Worm (Caenorhabditis elegans) whole organism, L1 larva: Measurements from ENCODE around the gene nhr-177.
A peak's percentile ranks its signal among the peaks of the same experiment; 100 is the strongest.

ENCODE experiments used
- C04F5.9 ChIP-seq: sonication (generic microtip); optimal IDR thresholded peaks from 2 replicates; lab custom pipeline; 2016; ENCODE audit warnings: missing genetic modification characterization, missing compliant biosample characterization
- C16A3.4 ChIP-seq: fragments of 150-350 bp; optimal IDR thresholded peaks from 2 replicates; lab custom pipeline; 2014; ENCODE audit warnings: missing biosample characterization, missing genetic modification characterization
- F16B12.6 ChIP-seq: fragments of 150-350 bp; optimal IDR thresholded peaks from 2 replicates; lab custom pipeline; 2014; ENCODE audit warnings: missing biosample characterization, missing genetic modification characterization
- Y116A8C.19 ChIP-seq: sonication (generic microtip); optimal IDR thresholded peaks from 2 replicates; lab custom pipeline; 2016; ENCODE audit warnings: missing compliant biosample characterization, missing genetic modification characterization, borderline replicate concordance
- aha-1 ChIP-seq: fragments of 150-350 bp; optimal IDR thresholded peaks from 2 replicates; lab custom pipeline; 2014; ENCODE audit warnings: missing biosample characterization, missing genetic modification characterization
- ceh-63 ChIP-seq: fragments of 200-800 bp; sonication (Bioruptor generic); optimal IDR thresholded peaks from 2 replicates; lab custom pipeline; 2018; ENCODE audit warnings: mild to moderate bottlenecking, missing genetic modification characterization, missing compliant biosample characterization
- ceh-8 ChIP-seq: fragments of 200-800 bp; sonication (Bioruptor generic); optimal IDR thresholded peaks from 2 replicates; lab custom pipeline; 2018; ENCODE audit warnings: mild to moderate bottlenecking, missing genetic modification characterization, moderate library complexity, missing compliant biosample characterization
- ceh-88 ChIP-seq: fragments of 200-800 bp; sonication (Bioruptor generic); IDR thresholded peaks from 2 replicates; pipeline ENCODE4 v1.3.6; 2022; ENCODE audit warnings: missing genetic modification characterization, missing compliant biosample characterization
- ces-1 ChIP-seq: fragments of 150-350 bp; optimal IDR thresholded peaks from 2 replicates; lab custom pipeline; 2014; ENCODE audit warnings: missing biosample characterization, missing genetic modification reagents, missing genetic modification characterization
- dpl-1 ChIP-seq, 3 experiments: fragments of 150-350 bp in 2 of 3; sonication (generic microtip) in 1 of 3; optimal IDR thresholded peaks; 2 replicates each; lab custom pipeline; 2014 to 2017; ENCODE audit warnings: missing biosample characterization in 3 of 3, missing genetic modification characterization in 3 of 3, missing genetic modification reagents in 3 of 3
- dsc-1 ChIP-seq: sonication (generic microtip); optimal IDR thresholded peaks from 2 replicates; lab custom pipeline; 2016; ENCODE audit warnings: mild to moderate bottlenecking, missing genetic modification characterization, missing compliant biosample characterization
- efl-1 ChIP-seq, 4 experiments: fragments of 150-350 bp; optimal IDR thresholded peaks in 3 of 4; peaks in 1 of 4; 1 replicate in 1 of 4; 2 replicates in 3 of 4; lab custom pipeline; 2014; ENCODE audit warnings: missing biosample characterization in 2 of 4, missing genetic modification characterization in 2 of 4, missing genetic modification reagents in 2 of 4
- efl-3 ChIP-seq: fragments of 200-800 bp; sonication (Bioruptor generic); optimal IDR thresholded peaks from 2 replicates; lab custom pipeline; 2018; ENCODE audit warnings: mild to moderate bottlenecking, missing genetic modification characterization, missing compliant biosample characterization
- egl-13 ChIP-seq: sonication (generic microtip); optimal IDR thresholded peaks from 2 replicates; lab custom pipeline; 2016; ENCODE audit warnings: missing genotype, missing genetic modification reagents, missing genetic modification characterization, missing compliant biosample characterization
- egl-27 ChIP-seq, 2 experiments: fragments of 150-350 bp in 1 of 2; sonication (generic microtip); optimal IDR thresholded peaks; 3 replicates each; lab custom pipeline; 2017 to 2018; ENCODE audit warnings: missing biosample characterization in 2 of 2, missing genetic modification characterization in 2 of 2, missing genetic modification reagents in 2 of 2
- elt-2 ChIP-seq: sonication (generic microtip); optimal IDR thresholded peaks from 2 replicates; lab custom pipeline; 2016; ENCODE audit warnings: missing genetic modification characterization, mild to moderate bottlenecking, inconsistent platforms, missing compliant biosample characterization, missing genetic modification reagents
- ets-5 ChIP-seq: fragments of 200-800 bp; sonication (Bioruptor generic); IDR thresholded peaks from 2 replicates; pipeline ENCODE4 v1.3.6; 2022; ENCODE audit warnings: missing genetic modification characterization, missing compliant biosample characterization
- fkh-10 ChIP-seq: sonication (generic microtip); optimal IDR thresholded peaks from 2 replicates; lab custom pipeline; 2017; ENCODE audit warnings: missing biosample characterization, missing genetic modification reagents, missing genetic modification characterization
- fkh-8 ChIP-seq: sonication (generic microtip); optimal IDR thresholded peaks from 2 replicates; lab custom pipeline; 2016; ENCODE audit warnings: mild to moderate bottlenecking, missing genetic modification characterization, missing compliant biosample characterization
- fos-1 ChIP-seq: fragments of 150-350 bp; optimal IDR thresholded peaks from 2 replicates; lab custom pipeline; 2014; ENCODE audit warnings: missing biosample characterization, missing genetic modification characterization
- grh-1 ChIP-seq: fragments of 200-800 bp; sonication (Bioruptor generic); IDR thresholded peaks from 2 replicates; pipeline ENCODE4 v1.3.6; 2022; ENCODE audit warnings: missing genetic modification reagents, missing genetic modification characterization, missing compliant biosample characterization
- hlh-17 ChIP-seq: fragments of 200-800 bp; sonication (Bioruptor generic); optimal IDR thresholded peaks from 2 replicates; lab custom pipeline; 2018; ENCODE audit warnings: missing genetic modification characterization, mild to moderate bottlenecking, missing compliant biosample characterization, moderate library complexity, borderline replicate concordance
- hpl-2 ChIP-seq: fragments of 150-350 bp; optimal IDR thresholded peaks from 2 replicates; lab custom pipeline; 2014; ENCODE audit warnings: missing biosample characterization, missing genetic modification reagents, missing genetic modification characterization
- irx-1 ChIP-seq: sonication (generic microtip); optimal IDR thresholded peaks from 2 replicates; lab custom pipeline; 2016; ENCODE audit warnings: missing genetic modification characterization, missing compliant biosample characterization
- isw-1 ChIP-seq: fragments of 200-800 bp; sonication (Bioruptor generic); IDR thresholded peaks from 2 replicates; pipeline ENCODE4 v1.3.6; 2022; ENCODE audit warnings: missing genetic modification characterization, missing compliant biosample characterization
- jun-1 ChIP-seq: fragments of 150-350 bp; optimal IDR thresholded peaks from 2 replicates; lab custom pipeline; 2014; ENCODE audit warnings: missing biosample characterization, missing genetic modification reagents, missing genetic modification characterization
- lin-14 ChIP-seq: fragments of 200-800 bp; sonication (Bioruptor generic); optimal IDR thresholded peaks from 2 replicates; lab custom pipeline; 2018; ENCODE audit warnings: mild to moderate bottlenecking, missing genetic modification characterization, moderate library complexity, missing compliant biosample characterization
- lin-15B ChIP-seq: fragments of 150-350 bp; sonication (generic microtip); optimal IDR thresholded peaks from 3 replicates; lab custom pipeline; 2014; ENCODE audit warnings: missing biosample characterization, missing genetic modification characterization
- lin-35 ChIP-seq, 2 experiments: fragments of 150-350 bp; optimal IDR thresholded peaks; 2 replicates each; lab custom pipeline; 2014; ENCODE audit warnings: missing biosample characterization in 2 of 2, missing genetic modification characterization in 2 of 2, missing genetic modification reagents in 2 of 2
- lsy-2 ChIP-seq, 2 experiments: fragments of 150-350 bp; optimal IDR thresholded peaks; 2 replicates each; lab custom pipeline; 2014; ENCODE audit warnings: missing biosample characterization in 2 of 2, missing genetic modification characterization in 2 of 2
- nhr-12 ChIP-seq: sonication (generic microtip); optimal IDR thresholded peaks from 2 replicates; lab custom pipeline; 2017; ENCODE audit warnings: missing biosample characterization, missing genetic modification characterization
- nhr-19 ChIP-seq: fragments of 200-800 bp; sonication (Bioruptor generic); conservative IDR thresholded peaks from 2 replicates; pipeline ENCODE4 v1.3.6; 2022; ENCODE audit warnings: missing genetic modification characterization, missing compliant biosample characterization
- nhr-20 ChIP-seq: sonication (generic microtip); optimal IDR thresholded peaks from 2 replicates; lab custom pipeline; 2016; ENCODE audit warnings: mild to moderate bottlenecking, missing genetic modification characterization, missing compliant biosample characterization
- nhr-237 ChIP-seq: fragments of 150-350 bp; optimal IDR thresholded peaks from 2 replicates; lab custom pipeline; 2014; ENCODE audit warnings: missing biosample characterization, missing genetic modification characterization
- nhr-28 ChIP-seq: fragments of 150-350 bp; optimal IDR thresholded peaks from 2 replicates; lab custom pipeline; 2014; ENCODE audit warnings: missing biosample characterization, missing genetic modification characterization
- nhr-76 ChIP-seq: sonication (generic microtip); optimal IDR thresholded peaks from 2 replicates; lab custom pipeline; 2017; ENCODE audit warnings: missing biosample characterization, missing genetic modification characterization
- nhr-84 ChIP-seq: sonication (generic microtip); optimal IDR thresholded peaks from 2 replicates; lab custom pipeline; 2017; ENCODE audit warnings: missing biosample characterization, missing genetic modification characterization
- nhr-85 ChIP-seq: sonication (generic microtip); peaks from one replicate; lab custom pipeline; 2016; ENCODE audit warnings: missing genetic modification characterization, inconsistent platforms, missing compliant biosample characterization
- pqm-1 ChIP-seq: sonication (generic microtip); optimal IDR thresholded peaks from 3 replicates; lab custom pipeline; 2017; ENCODE audit warnings: missing biosample characterization, missing genetic modification characterization
- rnt-1 ChIP-seq: sonication (generic microtip); optimal IDR thresholded peaks from 2 replicates; lab custom pipeline; 2016; ENCODE audit warnings: mild to moderate bottlenecking, missing genetic modification characterization, moderate library complexity, missing compliant biosample characterization
- snu-23 ChIP-seq: sonication (generic microtip); optimal IDR thresholded peaks from 2 replicates; lab custom pipeline; 2016; ENCODE audit warnings: missing genetic modification characterization, missing compliant biosample characterization
- sox-4 ChIP-seq: sonication (generic microtip); optimal IDR thresholded peaks from 2 replicates; lab custom pipeline; 2016; ENCODE audit warnings: missing genetic modification characterization, missing compliant biosample characterization
- sptf-1 ChIP-seq: fragments of 150-350 bp; optimal IDR thresholded peaks from 2 replicates; lab custom pipeline; 2014; ENCODE audit warnings: missing biosample characterization, missing genetic modification characterization
- swsn-7 ChIP-seq: sonication (generic microtip); optimal IDR thresholded peaks from 2 replicates; lab custom pipeline; 2016; ENCODE audit warnings: missing genetic modification characterization, missing compliant biosample characterization
- tbx-2 ChIP-seq: sonication (generic microtip); optimal IDR thresholded peaks from 2 replicates; lab custom pipeline; 2016; ENCODE audit warnings: missing genetic modification characterization, missing compliant biosample characterization
- unc-130 ChIP-seq: fragments of 150-350 bp; optimal IDR thresholded peaks from 2 replicates; lab custom pipeline; 2017; ENCODE audit warnings: missing biosample characterization, missing genetic modification characterization, inconsistent platforms
- unc-30 ChIP-seq: sonication (generic microtip); optimal IDR thresholded peaks from 2 replicates; lab custom pipeline; 2017; ENCODE audit warnings: missing biosample characterization, missing genetic modification characterization
- unc-62 ChIP-seq: fragments of 150-350 bp; optimal IDR thresholded peaks from 2 replicates; lab custom pipeline; 2014; ENCODE audit warnings: missing biosample characterization, missing genetic modification reagents, missing genetic modification characterization
- unc-86 ChIP-seq: sonication (generic microtip); optimal IDR thresholded peaks from 2 replicates; lab custom pipeline; 2016; ENCODE audit warnings: missing genetic modification characterization, missing compliant biosample characterization
- unc-98 ChIP-seq: fragments of 200-800 bp; sonication (Bioruptor generic); IDR thresholded peaks from 2 replicates; pipeline ENCODE4 v1.3.6; 2022; ENCODE audit warnings: missing genetic modification characterization, missing compliant biosample characterization
- xbp-1 ChIP-seq: sonication (generic microtip); optimal IDR thresholded peaks from 2 replicates; lab custom pipeline; 2016; ENCODE audit warnings: missing genetic modification characterization, missing compliant biosample characterization
- zag-1 ChIP-seq: fragments of 150-350 bp; optimal IDR thresholded peaks from 2 replicates; lab custom pipeline; 2014; ENCODE audit warnings: missing biosample characterization, missing genetic modification characterization
- ztf-11 ChIP-seq, 2 experiments: sonication (generic microtip); optimal IDR thresholded peaks; 2 replicates each; lab custom pipeline; 2016 to 2017; ENCODE audit warnings: missing genetic modification characterization in 2 of 2, missing biosample characterization in 1 of 2, missing compliant biosample characterization in 1 of 2
- ztf-4 ChIP-seq: fragments of 150-350 bp; optimal IDR thresholded peaks from 2 replicates; lab custom pipeline; 2014; ENCODE audit warnings: missing biosample characterization, missing genetic modification characterization

nhr-177 gene

ce11 chrV:1627269-1627668, 17.2 kb downstream of the nhr-177 start (continued):
- TF ChIP-seq egl-13 (no peak), ceh-8 (no peak), hpl-2 (GFP tag; lab: Kevin White, UChicago) (no peak), unc-30 (tag; lab: Kevin White, UChicago) (no peak), dpl-1 (GFP tag; optimal IDR thresholded peaks at IDR 0.05; lab: Kevin White, UChicago) (peak in 2 of 3 experiments; percentile 3), efl-1 (optimal IDR thresholded peaks at IDR 0.05; lab: Kevin White, UChicago) (peak; percentile 5 to 6), efl-1 (GFP tag; optimal IDR thresholded peaks at IDR 0.05 in 1 of 2; lab: Kevin White, UChicago) (no peak), ets-5 (GFP tag; lab: Robert Waterston, UW) (no peak), unc-86 (tag; lab: Kevin White, UChicago) (no peak), fos-1 (tag; lab: Kevin White, UChicago) (no peak), jun-1 (tag; lab: Kevin White, UChicago) (peak; percentile 35), lin-15B (tag; lab: Kevin White, UChicago) (no peak), tbx-2 (peak; percentile 45), swsn-7 (tag; lab: Kevin White, UChicago) (no peak), ceh-63 (GFP tag; lab: Kevin White, UChicago) (no peak), unc-130 (no peak), grh-1 (GFP tag; lab: Robert Waterston, UW) (no peak), ztf-4 (tag; lab: Kevin White, UChicago) (peak; percentile 53), nhr-85 (tag; lab: Kevin White, UChicago) (peak; percentile 87), ztf-11 (tag; optimal IDR thresholded peaks at IDR 0.05; lab: Kevin White, UChicago) (no peak), hlh-17 (GFP tag; lab: Kevin White, UChicago) (no peak), nhr-19 (GFP tag; lab: Robert Waterston, UW) (peak; percentile 21; the same call in 1 of the 2 replicates), sptf-1 (tag; lab: Kevin White, UChicago) (no peak), isw-1 (GFP tag; lab: Robert Waterston, UW) (no peak), nhr-28 (tag; lab: Kevin White, UChicago) (peak; percentile 83), sox-4 (no peak), nhr-12 (tag; lab: Kevin White, UChicago) (no peak), lsy-2 (tag; optimal IDR thresholded peaks at IDR 0.05; lab: Kevin White, UChicago) (peak in 1 of 2 experiments; percentile 25), efl-3 (GFP tag; lab: Kevin White, UChicago) (no peak), lin-14 (GFP tag; lab: Kevin White, UChicago) (peak; percentile 95), pqm-1 (no peak), nhr-76 (tag; lab: Kevin White, UChicago) (no peak), Y116A8C.19 (tag; lab: Kevin White, UChicago) (no peak), nhr-237 (no peak), F16B12.6 (tag; lab: Kevin White, UChicago) (no peak), xbp-1 (tag; lab: Kevin White, UChicago) (no peak), nhr-20 (tag; lab: Kevin White, UChicago) (peak; percentile 83), fkh-8 (tag; lab: Kevin White, UChicago) (peak; percentile 30), snu-23 (peak; percentile 54), ceh-88 (no peak), ces-1 (GFP tag; lab: Kevin White, UChicago) (no peak), C04F5.9 (tag; lab: Kevin White, UChicago) (no peak), elt-2 (tag; lab: Kevin White, UChicago) (no peak), fkh-10 (no peak), dsc-1 (tag; lab: Kevin White, UChicago) (no peak), aha-1 (tag; lab: Kevin White, UChicago) (no peak), zag-1 (tag; lab: Kevin White, UChicago) (no peak), rnt-1 (tag; lab: Kevin White, UChicago) (no peak), lin-35 (GFP tag; optimal IDR thresholded peaks at IDR 0.05; lab: Kevin White, UChicago) (peak in 1 of 2 experiments; percentile 57), egl-27 (tag; optimal IDR thresholded peaks at IDR 0.05; lab: Kevin White, UChicago) (no peak), C16A3.4 (tag; lab: Kevin White, UChicago) (no peak), unc-62 (no peak), unc-98 (GFP tag; lab: Robert Waterston, UW) (no peak), irx-1 (tag; lab: Kevin White, UChicago) (no peak), nhr-84 (tag; lab: Kevin White, UChicago) (no peak)
